Worm (Caenorhabditis elegans): Measurements from ENCODE around the gene mtre-1.

DNA sequence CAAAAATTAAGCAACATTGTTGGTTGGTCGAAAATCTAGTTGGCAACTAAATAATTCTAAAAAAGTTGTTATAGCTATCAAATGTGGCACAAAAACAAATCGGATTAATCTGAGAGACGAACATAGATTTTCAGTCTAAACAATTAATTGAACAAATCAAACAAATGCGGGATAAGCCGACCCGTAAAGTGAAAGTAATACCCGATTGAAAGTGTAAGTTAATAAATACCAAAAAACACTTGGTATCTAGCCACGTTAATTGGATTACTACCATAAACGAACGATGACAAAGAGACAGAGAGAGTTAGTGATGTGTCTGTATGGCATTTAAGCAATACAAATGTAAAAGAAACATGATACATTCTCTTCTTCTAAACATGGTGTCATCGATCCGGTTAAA lies 43.5 kb upstream of the mtre-1 start:
- TF ChIP-seq ama-1 (optimal IDR thresholded peaks at IDR 0.05) (no peak), unc-62 (GFP tag; optimal IDR thresholded peaks at IDR 0.05) (no peak), nhr-11 (tag; optimal IDR thresholded peaks at IDR 0.05) (no peak)

Data from whole organism, L2 larva.